Fruit fly (Drosophila melanogaster): ENCODE results near the gene CG3402.

dm6 chr3L:610765-611164 is 41.9 kb downstream of the CG3402 start:
- no peak for TF ChIP-seq CG8478 (optimal IDR thresholded peaks at IDR 0.05)
- TF ChIP-seq CTCF (optimal IDR thresholded peaks at IDR 0.05), result no peak

All from S2 (cell line).